Worm (Caenorhabditis elegans) whole organism, late embryonic: ENCODE data around the gene T05H10.8.

Experiments
- C08G9.2 ChIP-seq: sonication (generic microtip); optimal IDR thresholded peaks from 2 replicates; lab custom pipeline; 2016; ENCODE audit warnings: mild to moderate bottlenecking, missing genetic modification characterization, moderate library complexity, missing compliant biosample characterization
- C38D4.7 ChIP-seq: fragments of 200-800 bp; sonication (Bioruptor generic); optimal IDR thresholded peaks from 2 replicates; lab custom pipeline; 2018; ENCODE audit warnings: mild to moderate bottlenecking, missing genetic modification characterization, moderate library complexity, missing compliant biosample characterization
- F13H6.1 ChIP-seq: sonication (generic microtip); optimal IDR thresholded peaks from 2 replicates; lab custom pipeline; 2016; ENCODE audit warnings: missing genetic modification characterization, missing compliant biosample characterization
- K02D7.2 ChIP-seq: sonication (generic microtip); optimal IDR thresholded peaks from 2 replicates; lab custom pipeline; 2017; ENCODE audit warnings: mild to moderate bottlenecking, missing genetic modification characterization, missing compliant biosample characterization
- K09A11.1 ChIP-seq: sonication (generic microtip); optimal IDR thresholded peaks from 2 replicates; lab custom pipeline; 2017; ENCODE audit warnings: antibody characterized with exemption, mild to moderate bottlenecking, missing genetic modification characterization, missing compliant biosample characterization; ENCODE audit not compliant: insufficient read depth
- ahr-1 ChIP-seq: sonication (generic microtip); optimal IDR thresholded peaks from 2 replicates; lab custom pipeline; 2016; ENCODE audit warnings: missing genetic modification characterization, missing compliant biosample characterization
- ama-1 ChIP-seq: fragments of 150-350 bp; optimal IDR thresholded peaks from 2 replicates; lab custom pipeline; 2014
- ceh-14 ChIP-seq: sonication (generic microtip); optimal IDR thresholded peaks from 2 replicates; lab custom pipeline; 2016; ENCODE audit warnings: missing genotype, missing genetic modification characterization, missing compliant biosample characterization
- ceh-19 ChIP-seq: fragments of 200-800 bp; sonication (Bioruptor generic); optimal IDR thresholded peaks from 2 replicates; lab custom pipeline; 2018; ENCODE audit warnings: mild to moderate bottlenecking, missing genetic modification characterization, missing compliant biosample characterization
- ceh-22 ChIP-seq: sonication (generic microtip); optimal IDR thresholded peaks from 2 replicates; lab custom pipeline; 2017; ENCODE audit warnings: missing biosample characterization, missing genetic modification characterization
- ceh-34 ChIP-seq: sonication (generic microtip); optimal IDR thresholded peaks from 2 replicates; lab custom pipeline; 2016; ENCODE audit warnings: mild to moderate bottlenecking, missing genetic modification characterization, missing compliant biosample characterization
- ceh-45 ChIP-seq: fragments of 200-800 bp; sonication (Bioruptor generic); IDR thresholded peaks from 2 replicates; pipeline ENCODE4 v1.3.6; 2022; ENCODE audit warnings: missing genetic modification reagents, missing genetic modification characterization, missing compliant biosample characterization
- ceh-48 ChIP-seq: sonication (generic microtip); optimal IDR thresholded peaks from 2 replicates; lab custom pipeline; 2016; ENCODE audit warnings: missing genetic modification characterization, inconsistent platforms, missing compliant biosample characterization
- ceh-9 ChIP-seq: sonication (generic microtip); optimal IDR thresholded peaks from 2 replicates; lab custom pipeline; 2016; ENCODE audit warnings: mild to moderate bottlenecking, missing genetic modification characterization, inconsistent platforms, missing compliant biosample characterization
- dmd-4 ChIP-seq: sonication (generic microtip); optimal IDR thresholded peaks from 2 replicates; lab custom pipeline; 2016; ENCODE audit warnings: borderline replicate concordance, missing genetic modification characterization, missing compliant biosample characterization
- dve-1 ChIP-seq: sonication (generic microtip); optimal IDR thresholded peaks from 2 replicates; lab custom pipeline; 2017; ENCODE audit warnings: antibody characterized with exemption, mild to moderate bottlenecking, missing genetic modification characterization, missing compliant biosample characterization
- elt-2 ChIP-seq: sonication (generic microtip); optimal IDR thresholded peaks from 2 replicates; lab custom pipeline; 2016; ENCODE audit warnings: missing genetic modification reagents, missing genetic modification characterization, missing compliant biosample characterization
- ets-4 ChIP-seq: sonication (generic microtip); optimal IDR thresholded peaks from 2 replicates; lab custom pipeline; 2016; ENCODE audit warnings: missing genetic modification characterization, missing compliant biosample characterization
- eyg-1 ChIP-seq: sonication (generic microtip); optimal IDR thresholded peaks from 2 replicates; lab custom pipeline; 2016; ENCODE audit warnings: missing genotype, missing genetic modification characterization, missing compliant biosample characterization
- fkh-10 ChIP-seq: fragments of 150-350 bp; optimal IDR thresholded peaks from 2 replicates; lab custom pipeline; 2014; ENCODE audit warnings: missing biosample characterization, missing genetic modification reagents, missing genetic modification characterization
- gmeb-2 ChIP-seq: sonication (generic microtip); optimal IDR thresholded peaks from 2 replicates; lab custom pipeline; 2016; ENCODE audit warnings: missing genetic modification characterization, inconsistent platforms, missing compliant biosample characterization
- hlh-15 ChIP-seq: sonication (generic microtip); optimal IDR thresholded peaks from 2 replicates; lab custom pipeline; 2016; ENCODE audit warnings: missing genetic modification characterization, missing compliant biosample characterization
- hlh-30 ChIP-seq: sonication (generic microtip); optimal IDR thresholded peaks from 2 replicates; lab custom pipeline; 2017; ENCODE audit warnings: antibody characterized with exemption, missing genetic modification characterization, missing compliant biosample characterization; ENCODE audit not compliant: insufficient read depth
- hlh-8 ChIP-seq: sonication (generic microtip); optimal IDR thresholded peaks from 2 replicates; lab custom pipeline; 2016; ENCODE audit warnings: missing genotype, missing genetic modification characterization, missing compliant biosample characterization
- lim-6 ChIP-seq: sonication (generic microtip); optimal IDR thresholded peaks from 2 replicates; lab custom pipeline; 2016; ENCODE audit warnings: missing genetic modification characterization, missing compliant biosample characterization
- lin-11 ChIP-seq: fragments of 200-800 bp; sonication (Bioruptor generic); optimal IDR thresholded peaks from 2 replicates; lab custom pipeline; 2018; ENCODE audit warnings: mild to moderate bottlenecking, missing genetic modification characterization, missing compliant biosample characterization
- nfya-1 ChIP-seq: sonication (generic microtip); optimal IDR thresholded peaks from 2 replicates; lab custom pipeline; 2017; ENCODE audit warnings: missing genetic modification characterization, mild to moderate bottlenecking, missing compliant biosample characterization, antibody characterized with exemption, moderate library complexity
- nhr-11 ChIP-seq: fragments of 150-350 bp; optimal IDR thresholded peaks from 2 replicates; lab custom pipeline; 2014; ENCODE audit warnings: missing biosample characterization, missing genetic modification characterization
- npax-4 ChIP-seq: sonication (generic microtip); optimal IDR thresholded peaks from 2 replicates; lab custom pipeline; 2016; ENCODE audit warnings: missing genetic modification characterization, missing compliant biosample characterization
- odd-2 ChIP-seq: sonication (generic microtip); optimal IDR thresholded peaks from 2 replicates; lab custom pipeline; 2017; ENCODE audit warnings: antibody characterized with exemption, mild to moderate bottlenecking, missing genetic modification characterization, missing compliant biosample characterization
- pat-9 ChIP-seq: fragments of 200-800 bp; sonication (Bioruptor generic); optimal IDR thresholded peaks from 2 replicates; lab custom pipeline; 2018; ENCODE audit warnings: mild to moderate bottlenecking, missing genetic modification characterization, moderate library complexity, missing compliant biosample characterization
- pax-1 ChIP-seq: fragments of 150-350 bp; optimal IDR thresholded peaks from 2 replicates; lab custom pipeline; 2014; ENCODE audit warnings: missing biosample characterization, missing genetic modification characterization
- pha-2 ChIP-seq: sonication (generic microtip); optimal IDR thresholded peaks from 2 replicates; lab custom pipeline; 2017; ENCODE audit warnings: mild to moderate bottlenecking, missing genetic modification characterization, missing compliant biosample characterization
- pha-4 ChIP-seq: fragments of 150-350 bp; optimal IDR thresholded peaks from 2 replicates; lab custom pipeline; 2018; ENCODE audit warnings: missing biosample characterization, missing genetic modification reagents, missing genetic modification characterization
- pqm-1 ChIP-seq: sonication (generic microtip); optimal IDR thresholded peaks from 2 replicates; lab custom pipeline; 2016; ENCODE audit warnings: missing genetic modification characterization, missing compliant biosample characterization
- rnt-1 ChIP-seq: sonication (generic microtip); optimal IDR thresholded peaks from 2 replicates; lab custom pipeline; 2016; ENCODE audit warnings: missing genetic modification characterization, missing compliant biosample characterization
- sdc-2 ChIP-seq: sonication (generic microtip); optimal IDR thresholded peaks from 2 replicates; lab custom pipeline; 2016; ENCODE audit warnings: missing genotype, missing genetic modification characterization, missing compliant biosample characterization
- sox-2 ChIP-seq: fragments of 200-800 bp; sonication (Bioruptor generic); IDR thresholded peaks from 2 replicates; pipeline ENCODE4 v1.3.6; 2022; ENCODE audit warnings: missing genetic modification reagents, missing genetic modification characterization, missing compliant biosample characterization
- sox-4 ChIP-seq: sonication (generic microtip); optimal IDR thresholded peaks from 2 replicates; lab custom pipeline; 2017; ENCODE audit warnings: mild to moderate bottlenecking, missing genetic modification characterization, inconsistent platforms, missing compliant biosample characterization
- syd-9 ChIP-seq: sonication (generic microtip); optimal IDR thresholded peaks from 2 replicates; lab custom pipeline; 2016; ENCODE audit warnings: mild to moderate bottlenecking, missing genetic modification characterization, moderate library complexity, missing compliant biosample characterization
- tbx-2 ChIP-seq: sonication (generic microtip); optimal IDR thresholded peaks from 2 replicates; lab custom pipeline; 2016; ENCODE audit warnings: missing genetic modification characterization, missing compliant biosample characterization
- ttx-3 ChIP-seq: sonication (generic microtip); optimal IDR thresholded peaks from 2 replicates; lab custom pipeline; 2016; ENCODE audit warnings: missing genetic modification reagents, missing genetic modification characterization, missing compliant biosample characterization
- unc-55 ChIP-seq: sonication (generic microtip); optimal IDR thresholded peaks from 2 replicates; lab custom pipeline; 2017; ENCODE audit warnings: missing biosample characterization, missing genetic modification reagents, missing genetic modification characterization

The T05H10.8 gene

DNA sequence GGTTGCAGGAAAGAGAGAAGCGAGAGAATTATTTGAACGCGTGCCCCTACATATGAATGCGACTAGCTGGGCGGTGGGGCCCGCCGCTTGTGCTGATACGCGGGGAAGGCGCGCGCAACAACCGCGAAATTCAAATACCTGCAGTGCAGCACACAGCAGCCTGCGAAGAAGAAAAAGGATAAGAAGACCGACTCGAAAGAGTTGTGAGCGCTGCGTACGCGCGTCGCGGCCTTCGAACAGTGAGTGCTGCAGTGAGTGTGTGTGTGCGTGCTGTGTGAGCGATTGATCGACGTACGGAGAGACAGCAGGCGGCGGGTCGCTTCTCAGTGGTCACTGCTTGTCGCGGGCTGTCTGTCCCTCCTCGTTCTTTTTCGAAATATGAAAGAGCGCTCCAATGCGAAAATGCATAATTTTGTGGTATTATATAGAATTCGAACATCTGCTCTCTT is 30.6 kb upstream of the T05H10.8 start (continued):
- TF ChIP-seq pha-4 (tag; lab: Kevin White, UChicago) (no peak), ceh-19 (GFP tag; lab: Kevin White, UChicago) (peak; percentile 82), rnt-1 (peak; percentile 87), unc-55 (GFP tag; lab: Kevin White, UChicago) (peak; percentile 63), lim-6 (tag; lab: Kevin White, UChicago) (peak; percentile 45), gmeb-2 (tag; lab: Kevin White, UChicago) (no peak), sox-4 (peak; percentile 40), C38D4.7 (GFP tag; lab: Kevin White, UChicago) (peak; percentile 6), tbx-2 (tag; lab: Kevin White, UChicago) (peak; percentile 93), dmd-4 (tag; lab: Kevin White, UChicago) (no peak), dve-1 (tag; lab: Kevin White, UChicago) (peak; percentile 81), ahr-1 (tag; lab: Kevin White, UChicago) (no peak), fkh-10 (GFP tag; lab: Kevin White, UChicago) (no peak), nfya-1 (tag; lab: Kevin White, UChicago) (peak; percentile 90), npax-4 (peak; percentile 14), pqm-1 (tag; lab: Kevin White, UChicago) (peak; percentile 36), nhr-11 (tag; lab: Kevin White, UChicago) (no peak), C08G9.2 (tag; lab: Kevin White, UChicago) (peak; percentile 60), ceh-14 (tag; lab: Kevin White, UChicago) (no peak), ceh-34 (tag; lab: Kevin White, UChicago) (peak; percentile 94), ceh-22 (no peak), eyg-1 (tag; lab: Kevin White, UChicago) (peak; percentile 39), ceh-48 (tag; lab: Kevin White, UChicago) (peak; percentile 61), pat-9 (tag; lab: Kevin White, UChicago) (peak; percentile 54), ama-1 (lab: Kevin White, UChicago) (no peak), K02D7.2 (tag; lab: Kevin White, UChicago) (no peak), pha-2 (tag; lab: Kevin White, UChicago) (no peak), ets-4 (tag; lab: Kevin White, UChicago) (peak; percentile 66), syd-9 (tag; lab: Kevin White, UChicago) (peak; percentile 67), lin-11 (tag; lab: Kevin White, UChicago) (no peak), sox-2 (GFP tag; lab: Robert Waterston, UW) (no peak; the same call in 1 of the 2 replicates), hlh-30 (tag; lab: Kevin White, UChicago) (peak; percentile 33), elt-2 (peak; percentile 62), K09A11.1 (tag; lab: Kevin White, UChicago) (no peak), pax-1 (tag; lab: Kevin White, UChicago) (no peak), hlh-15 (tag; lab: Kevin White, UChicago) (no peak), F13H6.1 (tag; lab: Kevin White, UChicago) (peak; percentile 83), odd-2 (no peak)
- TF ChIP-seq, all 69 proteins: peak for 40

DNA sequence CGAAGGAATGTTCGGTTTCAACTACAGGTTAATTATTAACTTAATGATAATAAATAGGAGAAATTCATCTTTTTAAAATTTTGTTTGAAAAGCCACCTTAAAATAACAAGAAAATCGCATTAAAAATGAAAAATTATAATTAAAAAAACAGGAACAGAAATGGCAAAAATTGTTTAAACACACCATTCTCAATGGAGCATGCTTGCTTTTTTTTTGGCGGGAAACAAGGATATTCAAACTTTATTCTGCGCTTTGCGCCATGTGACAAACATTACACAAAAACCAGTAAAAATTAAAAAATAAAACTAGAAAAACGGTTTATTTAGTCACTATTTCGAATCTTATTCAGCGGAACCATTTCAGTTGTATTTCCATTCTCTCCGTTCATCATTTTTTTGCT is 30.1 kb upstream of the T05H10.8 start:
- TF ChIP-seq ttx-3 (tag; lab: Kevin White, UChicago) (no peak), ceh-45 (GFP tag; lab: Robert Waterston, UW) (no peak), ceh-9 (tag; lab: Kevin White, UChicago) (no peak), ceh-14 (tag; lab: Kevin White, UChicago) (no peak), sdc-2 (tag; lab: Kevin White, UChicago) (no peak), ceh-19 (GFP tag; lab: Kevin White, UChicago) (no peak), hlh-8 (tag; lab: Kevin White, UChicago) (no peak), lin-11 (tag; lab: Kevin White, UChicago) (no peak)
